Fruit fly (Drosophila melanogaster) whole organism, adult: ENCODE results near the gene raskol.

Experiments
- CG11617 ChIP-seq: fragments of 200-800 bp; sonication (Bioruptor generic); optimal IDR thresholded peaks from 2 replicates; lab custom pipeline; 2017; ENCODE audit warnings: mild to moderate bottlenecking, missing biosample characterization, missing genetic modification reagents, missing genetic modification characterization
- CG14711 ChIP-seq: fragments of 200-800 bp; sonication (Bioruptor generic); optimal IDR thresholded peaks from 2 replicates; lab custom pipeline; 2018; ENCODE audit warnings: missing biosample characterization, mild to moderate bottlenecking, missing genetic modification characterization, moderate library complexity
- CG33017 ChIP-seq: fragments of 200-800 bp; sonication (Bioruptor generic); optimal IDR thresholded peaks from 2 replicates; lab custom pipeline; 2018; ENCODE audit warnings: missing biosample characterization, mild to moderate bottlenecking, missing genetic modification characterization, moderate library complexity
- CG5204 ChIP-seq: fragments of 200-800 bp; sonication (Bioruptor generic); optimal IDR thresholded peaks from 2 replicates; lab custom pipeline; 2016; ENCODE audit warnings: missing biosample characterization, missing genetic modification characterization
- CG7045 ChIP-seq: fragments of 200-800 bp; sonication (Bioruptor generic); optimal IDR thresholded peaks from 2 replicates; lab custom pipeline; 2017; ENCODE audit warnings: missing biosample characterization, mild to moderate bottlenecking, missing genetic modification characterization
- Crg-1 ChIP-seq: fragments of 200-800 bp; sonication (Bioruptor generic); optimal IDR thresholded peaks from 2 replicates; lab custom pipeline; 2016; ENCODE audit warnings: missing biosample characterization, missing genetic modification characterization
- Hr96 ChIP-seq: fragments of 200-800 bp; sonication (Bioruptor generic); optimal IDR thresholded peaks from 2 replicates; lab custom pipeline; 2016; ENCODE audit warnings: missing biosample characterization, missing genetic modification characterization
- Mnt ChIP-seq: fragments of 200-800 bp; sonication (Bioruptor generic); optimal IDR thresholded peaks from 2 replicates; lab custom pipeline; 2016; ENCODE audit warnings: missing biosample characterization, mild to moderate bottlenecking, missing genetic modification characterization
- bab1 ChIP-seq: fragments of 200-800 bp; sonication (Bioruptor generic); optimal IDR thresholded peaks from 3 replicates; lab custom pipeline; 2019; ENCODE audit warnings: missing biosample characterization, mild to moderate bottlenecking, missing genetic modification characterization, moderate library complexity
- kay ChIP-seq: fragments of 200-800 bp; sonication (Bioruptor generic); peaks from one replicate; lab custom pipeline; 2016; ENCODE audit warnings: missing biosample characterization, missing genetic modification characterization, borderline replicate concordance
- ovo ChIP-seq: fragments of 200-800 bp; sonication (Bioruptor generic); optimal IDR thresholded peaks from 2 replicates; lab custom pipeline; 2016; ENCODE audit warnings: missing biosample characterization, missing genetic modification characterization
- tj ChIP-seq: fragments of 200-800 bp; sonication (Bioruptor generic); optimal IDR thresholded peaks from 3 replicates; lab custom pipeline; 2017; ENCODE audit warnings: missing biosample characterization, mild to moderate bottlenecking, missing genetic modification characterization, moderate library complexity

- TF ChIP-seq CG33017: no peak
- no peak for TF ChIP-seq CG14711 (tag; lab: Kevin White, UChicago)
- no peak for TF ChIP-seq Hr96
- TF ChIP-seq tj: no peak
- TF ChIP-seq kay (GFP tag; lab: Kevin White, UChicago): no peak
- TF ChIP-seq bab1 (GFP tag; lab: Kevin White, UChicago): no peak
- TF ChIP-seq CG7045 (GFP tag; lab: Kevin White, UChicago): no peak
- no peak for TF ChIP-seq CG11617 (GFP tag; lab: Kevin White, UChicago)
- no peak for TF ChIP-seq Mnt (GFP tag; lab: Kevin White, UChicago)
- no peak for TF ChIP-seq Crg-1
- no peak for TF ChIP-seq ovo (GFP tag; lab: Kevin White, UChicago)
- no peak for TF ChIP-seq CG5204
Measured at dm6 chrX:17707691-17708090, 2.3 kb upstream of the raskol start.
